Worm (Caenorhabditis elegans) whole organism, midembryonic: ENCODE results near the gene emb-1.

Source experiments
- T22C8.4 ChIP-seq: fragments of 200-800 bp; sonication (Bioruptor generic); IDR thresholded peaks from 2 replicates; pipeline ENCODE4 v1.3.6; 2022; ENCODE audit warnings: missing genetic modification characterization, missing compliant biosample characterization
- cog-1 ChIP-seq: sonication (generic microtip); optimal IDR thresholded peaks from 2 replicates; lab custom pipeline; 2016; ENCODE audit warnings: missing genetic modification characterization, missing compliant biosample characterization
- flt-1 ChIP-seq: fragments of 200-800 bp; sonication (Bioruptor generic); IDR thresholded peaks from 2 replicates; pipeline ENCODE4 v1.3.6; 2022; ENCODE audit warnings: missing genetic modification characterization, missing compliant biosample characterization
- klf-2 ChIP-seq: fragments of 200-800 bp; sonication (Bioruptor generic); conservative IDR thresholded peaks from 2 replicates; pipeline ENCODE4 v1.3.6; 2022; ENCODE audit warnings: missing genetic modification reagents, missing genetic modification characterization, missing compliant biosample characterization
- med-1 ChIP-seq: sonication (generic microtip); optimal IDR thresholded peaks from 2 replicates; lab custom pipeline; 2017; ENCODE audit warnings: missing genetic modification characterization, mild to moderate bottlenecking, missing compliant biosample characterization, antibody characterized with exemption, missing genetic modification reagents; ENCODE audit not compliant: insufficient read depth
- ref-1 ChIP-seq: fragments of 200-800 bp; sonication (Bioruptor generic); conservative IDR thresholded peaks from 2 replicates; pipeline ENCODE4 v1.3.6; 2022; ENCODE audit warnings: missing genetic modification reagents, missing genetic modification characterization, missing compliant biosample characterization
- tab-1 ChIP-seq: fragments of 200-800 bp; sonication (Bioruptor generic); IDR thresholded peaks from 2 replicates; pipeline ENCODE4 v1.3.6; 2022; ENCODE audit warnings: missing genetic modification characterization, missing compliant biosample characterization
- ztf-23 ChIP-seq: fragments of 200-800 bp; sonication (Bioruptor generic); IDR thresholded peaks from 2 replicates; pipeline ENCODE4 v1.3.6; 2022; ENCODE audit warnings: missing genetic modification reagents, missing genetic modification characterization, missing compliant biosample characterization
- ztf-29 ChIP-seq: fragments of 200-800 bp; sonication (Bioruptor generic); IDR thresholded peaks from 2 replicates; pipeline ENCODE4 v1.3.6; 2022; ENCODE audit warnings: missing genetic modification reagents, missing genetic modification characterization, missing compliant biosample characterization

The emb-1 gene

ce11 chrIII:5165211-5165610, 8.0 kb upstream of the emb-1 start, which contains the start of gene T10F2.2:
TSS of gene T10F2.2 (minus strand) at chrIII:5165311.
- TF ChIP-seq ztf-23 (GFP tag; lab: Robert Waterston, UW) = no peak
- TF ChIP-seq tab-1 (GFP tag; lab: Robert Waterston, UW) = no peak
- TF ChIP-seq klf-2 (GFP tag; lab: Robert Waterston, UW) = no peak
- no peak for TF ChIP-seq ztf-29
- no peak for TF ChIP-seq cog-1 (tag; lab: Kevin White, UChicago)
- no peak for TF ChIP-seq flt-1
- no peak for TF ChIP-seq med-1 (GFP tag; lab: Kevin White, UChicago)
- no peak for TF ChIP-seq ref-1 (GFP tag; lab: Robert Waterston, UW)
- no peak for TF ChIP-seq T22C8.4

ce11 chrIII:5165745-5166144, 7.5 kb upstream of the emb-1 start:
- TF ChIP-seq cog-1 (tag; lab: Kevin White, UChicago) = no peak
- no peak for TF ChIP-seq T22C8.4
- no peak for TF ChIP-seq flt-1
- TF ChIP-seq ztf-29 = no peak
- TF ChIP-seq ref-1 (GFP tag; lab: Robert Waterston, UW) = no peak
- TF ChIP-seq ztf-23 (GFP tag; lab: Robert Waterston, UW) = no peak
- no peak for TF ChIP-seq med-1 (GFP tag; lab: Kevin White, UChicago)
- TF ChIP-seq tab-1 (GFP tag; lab: Robert Waterston, UW) = no peak
- no peak for TF ChIP-seq klf-2 (GFP tag; lab: Robert Waterston, UW)

- TF ChIP-seq T22C8.4 (no peak), flt-1 (no peak), ztf-29 (no peak)
Measured at ce11 chrIII:5169699-5170098, 3.5 kb upstream of the emb-1 start, which contains the start of gene ulp-1. TSS of gene ulp-1 (minus strand) at chrIII:5169799.

- TF ChIP-seq med-1 (GFP tag; lab: Kevin White, UChicago) (no peak), ztf-29 (no peak), cog-1 (tag; lab: Kevin White, UChicago) (no peak), flt-1 (no peak), tab-1 (GFP tag; lab: Robert Waterston, UW) (no peak)
Measured at ce11 chrIII:5171945-5172344, 1.3 kb upstream of the emb-1 start, which contains the start of gene prp-19. TSS of gene prp-19 (minus strand) at chrIII:5172045.

ce11 chrIII:5172470-5172869, 769 bp upstream of the emb-1 start, which contains the start of gene K10D2.5:
TSS of gene K10D2.5 (plus strand) at chrIII:5172720.
- TF ChIP-seq cog-1 (tag; lab: Kevin White, UChicago) (peak; percentile 68), T22C8.4 (peak; percentile 68; the same call in 1 of the 2 replicates), klf-2 (GFP tag; lab: Robert Waterston, UW) (peak; percentile 86), tab-1 (GFP tag; lab: Robert Waterston, UW) (peak; percentile 74; the same call in 1 of the 2 replicates), flt-1 (peak; percentile 93), med-1 (GFP tag; lab: Kevin White, UChicago) (no peak), ztf-29 (peak; percentile 76), ztf-23 (GFP tag; lab: Robert Waterston, UW) (peak; percentile 91), ref-1 (GFP tag; lab: Robert Waterston, UW) (peak; percentile 54)

ce11 chrIII:5173622-5174021, 383 bp downstream of the emb-1 start, which contains the start of gene cid-1:
TSS of gene cid-1 (plus strand) at chrIII:5173922.
- no peak for TF ChIP-seq ztf-23 (GFP tag; lab: Robert Waterston, UW)
- no peak for TF ChIP-seq klf-2 (GFP tag; lab: Robert Waterston, UW)
- no peak for TF ChIP-seq med-1 (GFP tag; lab: Kevin White, UChicago)
- no peak for TF ChIP-seq T22C8.4
- no peak for TF ChIP-seq flt-1

ce11 chrIII:5179166-5179565, 5.9 kb downstream of the emb-1 start:
- TF ChIP-seq ref-1 (GFP tag; lab: Robert Waterston, UW) (no peak), T22C8.4 (no peak), cog-1 (tag; lab: Kevin White, UChicago) (no peak), ztf-29 (no peak), ztf-23 (GFP tag; lab: Robert Waterston, UW) (no peak), flt-1 (no peak), klf-2 (GFP tag; lab: Robert Waterston, UW) (no peak), tab-1 (GFP tag; lab: Robert Waterston, UW) (no peak), med-1 (GFP tag; lab: Kevin White, UChicago) (no peak)

ce11 chrIII:5180588-5180987, 7.3 kb downstream of the emb-1 start:
- TF ChIP-seq ztf-23 (GFP tag; lab: Robert Waterston, UW) = 0 out of 2 replicates have a peak, but pooled peaks have one; percentile 40
- no peak for TF ChIP-seq klf-2 (GFP tag; lab: Robert Waterston, UW)

ce11 chrIII:5181217-5181616, 8.0 kb downstream of the emb-1 start:
- TF ChIP-seq ztf-29 (no peak), med-1 (GFP tag; lab: Kevin White, UChicago) (no peak), cog-1 (tag; lab: Kevin White, UChicago) (no peak), T22C8.4 (no peak)

ce11 chrIII:5181641-5182040, 8.4 kb downstream of the emb-1 start:
- TF ChIP-seq tab-1 (GFP tag; lab: Robert Waterston, UW) (no peak), med-1 (GFP tag; lab: Kevin White, UChicago) (no peak), flt-1 (no peak), klf-2 (GFP tag; lab: Robert Waterston, UW) (no peak), ref-1 (GFP tag; lab: Robert Waterston, UW) (no peak), T22C8.4 (no peak), cog-1 (tag; lab: Kevin White, UChicago) (no peak), ztf-29 (no peak), ztf-23 (GFP tag; lab: Robert Waterston, UW) (no peak)
